Fruit fly (Drosophila melanogaster) whole organism, wandering third instar larva: ENCODE data around the gene CG14606.

Experiments
- GATAd ChIP-seq: sonication (Bioruptor generic); optimal IDR thresholded peaks from 2 replicates; lab custom pipeline; 2016; ENCODE audit warnings: missing biosample characterization, missing genetic modification characterization
- Hnf4 ChIP-seq: fragments of 200-800 bp; sonication (Bioruptor generic); optimal IDR thresholded peaks from 2 replicates; lab custom pipeline; 2016; ENCODE audit warnings: missing biosample characterization, mild to moderate bottlenecking, missing genetic modification characterization
- Jra ChIP-seq: sonication (Bioruptor generic); optimal IDR thresholded peaks from 2 replicates; lab custom pipeline; 2016; ENCODE audit warnings: missing biosample characterization, missing genetic modification characterization
- Mio ChIP-seq: sonication (Bioruptor generic); optimal IDR thresholded peaks from 2 replicates; lab custom pipeline; 2016; ENCODE audit warnings: missing biosample characterization, missing genetic modification characterization
- OdsH ChIP-seq: fragments of 200-800 bp; sonication (Bioruptor generic); optimal IDR thresholded peaks from 2 replicates; lab custom pipeline; 2016; ENCODE audit warnings: missing biosample characterization, mild to moderate bottlenecking, missing genetic modification characterization
- Sp1 ChIP-seq: fragments of 200-800 bp; sonication (Bioruptor generic); optimal IDR thresholded peaks from 3 replicates; lab custom pipeline; 2019; ENCODE audit warnings: missing biosample characterization, mild to moderate bottlenecking, missing genetic modification characterization, moderate library complexity
- brk ChIP-seq: fragments of 200-800 bp; sonication (Bioruptor generic); optimal IDR thresholded peaks from 2 replicates; lab custom pipeline; 2016; ENCODE audit warnings: missing biosample characterization, mild to moderate bottlenecking, missing genetic modification characterization
- dmrt93B ChIP-seq: fragments of 200-800 bp; sonication (Bioruptor generic); optimal IDR thresholded peaks from 2 replicates; lab custom pipeline; 2018; ENCODE audit warnings: missing biosample characterization, mild to moderate bottlenecking, missing genetic modification characterization
- ey ChIP-seq: fragments of 200-800 bp; sonication (Bioruptor generic); optimal IDR thresholded peaks from 2 replicates; lab custom pipeline; 2016; ENCODE audit warnings: missing biosample characterization, missing genetic modification characterization
- foxo ChIP-seq, 2 experiments: fragments of 200-800 bp; sonication (Bioruptor generic); optimal IDR thresholded peaks; 2 replicates in 1 of 2; 3 replicates in 1 of 2; lab custom pipeline; 2016 to 2017; ENCODE audit warnings: missing biosample characterization in 2 of 2, missing genetic modification characterization in 2 of 2
- fru ChIP-seq: fragments of 200-800 bp; sonication (Bioruptor generic); optimal IDR thresholded peaks from 3 replicates; lab custom pipeline; 2016; ENCODE audit warnings: missing biosample characterization, mild to moderate bottlenecking, missing genetic modification characterization
- h ChIP-seq: fragments of 200-800 bp; sonication (Bioruptor generic); optimal IDR thresholded peaks from 3 replicates; lab custom pipeline; 2016; ENCODE audit warnings: missing biosample characterization, mild to moderate bottlenecking, missing genetic modification characterization
- psq ChIP-seq: fragments of 200-800 bp; sonication (Bioruptor generic); optimal IDR thresholded peaks from 3 replicates; lab custom pipeline; 2017; ENCODE audit warnings: missing biosample characterization, mild to moderate bottlenecking, missing genetic modification characterization, moderate library complexity
- tai ChIP-seq: sonication (Bioruptor generic); optimal IDR thresholded peaks from 2 replicates; lab custom pipeline; 2016; ENCODE audit warnings: missing biosample characterization, missing genetic modification characterization
- woc ChIP-seq: sonication (Bioruptor generic); optimal IDR thresholded peaks from 2 replicates; lab custom pipeline; 2016; ENCODE audit warnings: missing biosample characterization, mild to moderate bottlenecking, missing genetic modification characterization

Gene CG14606

dm6 chr3R:7171384-7172099 lies 45.3 kb downstream of the CG14606 start:
- TF ChIP-seq brk (GFP tag; lab: Kevin White, UChicago) = no peak
- peak; percentile 10 for TF ChIP-seq psq (GFP tag; lab: Kevin White, UChicago)
- TF ChIP-seq dmrt93B (GFP tag; lab: Kevin White, UChicago) = no peak
- peak; percentile 47 for TF ChIP-seq fru (GFP tag; lab: Kevin White, UChicago)
- TF ChIP-seq h (GFP tag; lab: Kevin White, UChicago) = peak; percentile 41
- TF ChIP-seq woc = peak; percentile 57
- TF ChIP-seq Jra = no peak
- peak; percentile 21 for TF ChIP-seq ey (GFP tag; lab: Kevin White, UChicago)
- TF ChIP-seq Mio = no peak
- peak; percentile 37 for TF ChIP-seq Sp1 (GFP tag; lab: Kevin White, UChicago)
- peak in 1 of 2 experiments; percentile 42 for TF ChIP-seq foxo (GFP tag; optimal IDR thresholded peaks at IDR 0.05; lab: Kevin White, UChicago)
- no peak for TF ChIP-seq GATAd
- TF ChIP-seq OdsH = peak; percentile 31
- no peak for TF ChIP-seq tai (GFP tag; lab: Kevin White, UChicago)
- TF ChIP-seq, all 38 proteins: peak for 8

DNA sequence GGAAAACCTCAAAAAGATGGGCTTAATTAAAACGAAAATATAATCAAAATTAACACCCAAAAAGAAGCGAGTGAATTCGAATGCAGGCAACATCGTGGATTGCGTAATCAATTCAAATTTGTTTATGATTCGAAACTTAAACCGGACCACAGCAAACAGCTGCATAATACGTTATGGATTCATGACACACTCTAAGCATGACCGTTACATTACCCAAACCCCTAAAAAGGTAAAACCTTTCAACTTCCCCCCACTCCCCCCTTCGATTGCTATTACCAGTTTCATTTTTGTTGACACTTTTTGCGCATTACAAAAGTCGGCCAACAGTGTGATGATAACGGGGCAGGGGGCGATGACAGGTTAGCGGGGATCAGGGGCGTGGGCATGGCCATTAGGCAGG lies 47.0 kb downstream of the CG14606 start:
- TF ChIP-seq Hnf4 (GFP tag; lab: Kevin White, UChicago) (no peak), foxo (GFP tag; optimal IDR thresholded peaks at IDR 0.05; lab: Kevin White, UChicago) (no peak), Jra (no peak)
